Fruit fly (Drosophila melanogaster) whole organism, embryonic: ENCODE measurements around the gene CG12516.

Experiments used
- ATbp ChIP-seq: fragments of 200-800 bp; sonication (Bioruptor generic); optimal IDR thresholded peaks from 2 replicates; lab custom pipeline; 2017; ENCODE audit warnings: missing biosample characterization, mild to moderate bottlenecking, missing genetic modification characterization, missing genetic modification reagents
- Antp ChIP-seq: fragments of 200-800 bp; sonication (Bioruptor generic); optimal IDR thresholded peaks from 3 replicates; lab custom pipeline; 2016; ENCODE audit warnings: missing biosample characterization, missing genetic modification characterization
- C15 ChIP-seq: fragments of 200-800 bp; sonication (Bioruptor generic); IDR thresholded peaks from 3 replicates; pipeline ENCODE4 v1.3.6; 2022; ENCODE audit warnings: missing biosample characterization, missing genetic modification characterization
- CG10654 ChIP-seq: fragments of 200-800 bp; sonication (Bioruptor generic); optimal IDR thresholded peaks from 2 replicates; lab custom pipeline; 2016; ENCODE audit warnings: missing biosample characterization, missing genetic modification characterization
- CG12155 ChIP-seq: fragments of 200-800 bp; sonication (Bioruptor generic); optimal IDR thresholded peaks from 3 replicates; lab custom pipeline; 2016; ENCODE audit warnings: missing biosample characterization, missing genetic modification characterization
- CG17568 ChIP-seq: fragments of 200-800 bp; sonication (Bioruptor generic); optimal IDR thresholded peaks from 2 replicates; lab custom pipeline; 2018; ENCODE audit warnings: missing biosample characterization, mild to moderate bottlenecking, missing genetic modification characterization, moderate library complexity
- CG18619 ChIP-seq: fragments of 200-800 bp; sonication (Bioruptor generic); optimal IDR thresholded peaks from 3 replicates; lab custom pipeline; 2017; ENCODE audit warnings: missing biosample characterization, mild to moderate bottlenecking, missing genetic modification characterization
- CG2889 ChIP-seq: fragments of 200-800 bp; sonication (Bioruptor generic); IDR thresholded peaks from 3 replicates; pipeline ENCODE4 v1.3.6; 2022; ENCODE audit warnings: missing biosample characterization, missing genetic modification characterization
- CG30431 ChIP-seq: fragments of 200-800 bp; sonication (Bioruptor generic); optimal IDR thresholded peaks from 2 replicates; lab custom pipeline; 2017; ENCODE audit warnings: missing biosample characterization, missing genetic modification characterization
- CG4707 ChIP-seq: fragments of 200-800 bp; sonication (Bioruptor generic); optimal IDR thresholded peaks from 2 replicates; lab custom pipeline; 2018; ENCODE audit warnings: missing biosample characterization, mild to moderate bottlenecking, missing genetic modification characterization, moderate library complexity
- CG6683 ChIP-seq: fragments of 200-800 bp; sonication (Bioruptor generic); optimal IDR thresholded peaks from 2 replicates; lab custom pipeline; 2017; ENCODE audit warnings: missing biosample characterization, mild to moderate bottlenecking, missing genetic modification characterization, missing genetic modification reagents
- CG6854 ChIP-seq: fragments of 200-800 bp; sonication (Bioruptor generic); optimal IDR thresholded peaks from 3 replicates; lab custom pipeline; 2017; ENCODE audit warnings: missing biosample characterization, mild to moderate bottlenecking, missing genetic modification characterization
- CG7839 ChIP-seq: fragments of 200-800 bp; sonication (Bioruptor generic); optimal IDR thresholded peaks from 3 replicates; lab custom pipeline; 2018; ENCODE audit warnings: missing biosample characterization, mild to moderate bottlenecking, missing genetic modification characterization, moderate library complexity
- CG9727 ChIP-seq: fragments of 200-800 bp; sonication (Bioruptor generic); optimal IDR thresholded peaks from 3 replicates; lab custom pipeline; 2017; ENCODE audit warnings: missing biosample characterization, mild to moderate bottlenecking, missing genetic modification characterization
- Dip3 ChIP-seq: fragments of 200-800 bp; sonication (Bioruptor generic); optimal IDR thresholded peaks from 3 replicates; lab custom pipeline; 2016; ENCODE audit warnings: missing biosample characterization, missing genetic modification characterization
- Dll ChIP-seq: fragments of 200-800 bp; sonication (Bioruptor generic); IDR thresholded peaks from 4 replicates; pipeline ENCODE4 v1.3.6; 2022; ENCODE audit warnings: missing biosample characterization, missing genetic modification characterization; ENCODE audit not compliant: partially characterized antibody
- Doc2 ChIP-seq: fragments of 200-800 bp; sonication (Bioruptor generic); IDR thresholded peaks from 2 replicates; pipeline ENCODE4 v1.3.6; 2022; ENCODE audit warnings: missing biosample characterization, missing genetic modification characterization
- ERR ChIP-seq: fragments of 200-800 bp; sonication (Bioruptor generic); optimal IDR thresholded peaks from 2 replicates; lab custom pipeline; 2016; ENCODE audit warnings: missing biosample characterization, missing genetic modification characterization
- Eip74EF ChIP-seq, 2 experiments: fragments of 200-800 bp in 1 of 2; fragments of >200 bp in 1 of 2; sonication (Bioruptor generic) in 1 of 2; optimal IDR thresholded peaks; 2 replicates each; lab custom pipeline; 2017 to 2019; ENCODE audit warnings: missing biosample characterization in 2 of 2, missing genetic modification characterization in 2 of 2, mild to moderate bottlenecking in 1 of 2, moderate library complexity in 1 of 2
- HmgD ChIP-seq: fragments of 200-800 bp; sonication (Bioruptor generic); optimal IDR thresholded peaks from 3 replicates; lab custom pipeline; 2016; ENCODE audit warnings: missing biosample characterization, missing genetic modification characterization
- Opbp ChIP-seq: fragments of 200-800 bp; sonication (Bioruptor generic); IDR thresholded peaks from 3 replicates; pipeline ENCODE4 v1.3.6; 2022; ENCODE audit warnings: missing biosample characterization, missing genetic modification characterization; ENCODE audit not compliant: partially characterized antibody
- PHDP ChIP-seq: fragments of 200-800 bp; sonication (Bioruptor generic); optimal IDR thresholded peaks from 3 replicates; lab custom pipeline; 2018; ENCODE audit warnings: missing biosample characterization, mild to moderate bottlenecking, missing genetic modification characterization, moderate library complexity
- Sin3A ChIP-seq: fragments of >200 bp; optimal IDR thresholded peaks from 2 replicates; lab custom pipeline; 2018
- Sry-β ChIP-seq: fragments of 200-800 bp; sonication (Bioruptor generic); optimal IDR thresholded peaks from 2 replicates; lab custom pipeline; 2018; ENCODE audit warnings: missing biosample characterization, mild to moderate bottlenecking, missing genetic modification characterization, moderate library complexity
- ase ChIP-seq: fragments of 200-800 bp; sonication (Bioruptor generic); IDR thresholded peaks from 3 replicates; pipeline ENCODE4 v1.3.6; 2022; ENCODE audit warnings: missing biosample characterization, missing genetic modification characterization
- bbx ChIP-seq: fragments of 200-800 bp; sonication (Bioruptor generic); IDR thresholded peaks from 2 replicates; pipeline ENCODE4 v1.3.6; 2022; ENCODE audit warnings: missing biosample characterization, missing genetic modification characterization; ENCODE audit not compliant: partially characterized antibody
- bcd ChIP-seq: fragments of 200-800 bp; sonication (Bioruptor generic); optimal IDR thresholded peaks from 2 replicates; lab custom pipeline; 2017; ENCODE audit warnings: missing biosample characterization, mild to moderate bottlenecking, missing genetic modification characterization
- cad ChIP-seq: fragments of >200 bp; optimal IDR thresholded peaks from 2 replicates; lab custom pipeline; 2017; ENCODE audit warnings: missing biosample characterization, missing genetic modification characterization
- cwo ChIP-seq: fragments of 200-800 bp; sonication (Bioruptor generic); optimal IDR thresholded peaks from 3 replicates; lab custom pipeline; 2017; ENCODE audit warnings: missing biosample characterization, missing genetic modification characterization, mild to moderate bottlenecking, moderate library complexity, missing genetic modification reagents
- dati ChIP-seq: fragments of 200-800 bp; sonication (Bioruptor generic); IDR thresholded peaks from 2 replicates; pipeline ENCODE4 v1.3.6; 2022; ENCODE audit warnings: missing biosample characterization, missing genetic modification characterization
- eve ChIP-seq, 2 experiments: fragments of >200 bp; optimal IDR thresholded peaks; 2 replicates each; lab custom pipeline; 2017; ENCODE audit warnings: missing biosample characterization in 2 of 2, missing genetic modification characterization in 2 of 2
- gce ChIP-seq: fragments of 200-800 bp; sonication (Bioruptor generic); IDR thresholded peaks from 3 replicates; pipeline ENCODE4 v1.3.6; 2022; ENCODE audit warnings: missing biosample characterization, missing genetic modification characterization
- gcm ChIP-seq: fragments of 200-800 bp; sonication (Bioruptor generic); optimal IDR thresholded peaks from 2 replicates; lab custom pipeline; 2019; ENCODE audit warnings: missing biosample characterization, mild to moderate bottlenecking, missing genetic modification characterization, moderate library complexity
- hbn ChIP-seq: fragments of 200-800 bp; sonication (Bioruptor generic); IDR thresholded peaks from 2 replicates; pipeline ENCODE4 v1.3.6; 2022; ENCODE audit warnings: missing biosample characterization, missing genetic modification characterization; ENCODE audit not compliant: partially characterized antibody
- hkb ChIP-seq, 2 experiments: fragments of 200-800 bp in 1 of 2; fragments of >200 bp in 1 of 2; sonication (Bioruptor generic) in 1 of 2; IDR thresholded peaks in 1 of 2; optimal IDR thresholded peaks in 1 of 2; 2 replicates each; pipeline versions ENCODE4 v1.3.6 to Lab custom; 2017 to 2022; ENCODE audit warnings: missing biosample characterization in 1 of 2, missing genetic modification characterization in 1 of 2
- inv ChIP-seq: fragments of 200-800 bp; sonication (Bioruptor generic); IDR thresholded peaks from 2 replicates; pipeline ENCODE4 v1.3.6; 2022; ENCODE audit warnings: missing biosample characterization, missing genetic modification characterization; ENCODE audit not compliant: partially characterized antibody
- kay ChIP-seq: fragments of 200-800 bp; sonication (Bioruptor generic); optimal IDR thresholded peaks from 2 replicates; lab custom pipeline; 2016; ENCODE audit warnings: missing biosample characterization, missing genetic modification characterization
- lilli ChIP-seq: fragments of 200-800 bp; sonication (Bioruptor generic); optimal IDR thresholded peaks from 3 replicates; lab custom pipeline; 2016; ENCODE audit warnings: missing biosample characterization, missing genetic modification characterization
- maf-S ChIP-seq: fragments of 200-800 bp; sonication (Bioruptor generic); optimal IDR thresholded peaks from 2 replicates; lab custom pipeline; 2016; ENCODE audit warnings: missing biosample characterization, missing genetic modification characterization
- psq ChIP-seq: fragments of 200-800 bp; sonication (Bioruptor generic); optimal IDR thresholded peaks from 2 replicates; lab custom pipeline; 2017; ENCODE audit warnings: missing biosample characterization, missing genetic modification characterization
- pzg ChIP-seq: fragments of 200-800 bp; sonication (Bioruptor generic); optimal IDR thresholded peaks from 3 replicates; lab custom pipeline; 2018; ENCODE audit warnings: missing biosample characterization, mild to moderate bottlenecking, missing genetic modification characterization, moderate library complexity
- sc ChIP-seq, 3 experiments: fragments of >200 bp in 2 of 3; fragments of 200-800 bp in 1 of 3; sonication (Bioruptor generic) in 1 of 3; optimal IDR thresholded peaks; 2 replicates in 2 of 3; 3 replicates in 1 of 3; lab custom pipeline; 2017; ENCODE audit warnings: mild to moderate bottlenecking in 1 of 3, missing biosample characterization in 1 of 3, missing genetic modification characterization in 1 of 3, missing genetic modification reagents in 1 of 3
- scrt ChIP-seq: fragments of 200-800 bp; sonication (Bioruptor generic); optimal IDR thresholded peaks from 2 replicates; lab custom pipeline; 2018; ENCODE audit warnings: missing biosample characterization, mild to moderate bottlenecking, missing genetic modification characterization, moderate library complexity
- sens-2 ChIP-seq: fragments of 200-800 bp; sonication (Bioruptor generic); IDR thresholded peaks from 2 replicates; pipeline ENCODE4 v1.3.6; 2022; ENCODE audit warnings: missing biosample characterization, missing genetic modification characterization
- sisA ChIP-seq: fragments of 200-800 bp; sonication (Bioruptor generic); IDR thresholded peaks from 2 replicates; pipeline ENCODE4 v1.3.6; 2022; ENCODE audit warnings: missing biosample characterization, missing genetic modification characterization
- sna ChIP-seq: fragments of 200-800 bp; sonication (Bioruptor generic); IDR thresholded peaks from 2 replicates; pipeline ENCODE4 v1.3.6; 2022; ENCODE audit warnings: missing biosample characterization, missing genetic modification characterization; ENCODE audit not compliant: partially characterized antibody
- trem ChIP-seq: fragments of 200-800 bp; optimal IDR thresholded peaks from 3 replicates; lab custom pipeline; 2019; ENCODE audit warnings: missing biosample characterization, mild to moderate bottlenecking, missing genetic modification characterization, moderate library complexity
- twi ChIP-seq: fragments of 200-800 bp; optimal IDR thresholded peaks from 2 replicates; lab custom pipeline; 2019; ENCODE audit warnings: missing biosample characterization, mild to moderate bottlenecking, missing genetic modification characterization, moderate library complexity
- wor ChIP-seq: fragments of 200-800 bp; sonication (Bioruptor generic); IDR thresholded peaks from 2 replicates; pipeline ENCODE4 v1.3.6; 2022; ENCODE audit warnings: missing biosample characterization, missing genetic modification characterization

Gene CG12516

DNA sequence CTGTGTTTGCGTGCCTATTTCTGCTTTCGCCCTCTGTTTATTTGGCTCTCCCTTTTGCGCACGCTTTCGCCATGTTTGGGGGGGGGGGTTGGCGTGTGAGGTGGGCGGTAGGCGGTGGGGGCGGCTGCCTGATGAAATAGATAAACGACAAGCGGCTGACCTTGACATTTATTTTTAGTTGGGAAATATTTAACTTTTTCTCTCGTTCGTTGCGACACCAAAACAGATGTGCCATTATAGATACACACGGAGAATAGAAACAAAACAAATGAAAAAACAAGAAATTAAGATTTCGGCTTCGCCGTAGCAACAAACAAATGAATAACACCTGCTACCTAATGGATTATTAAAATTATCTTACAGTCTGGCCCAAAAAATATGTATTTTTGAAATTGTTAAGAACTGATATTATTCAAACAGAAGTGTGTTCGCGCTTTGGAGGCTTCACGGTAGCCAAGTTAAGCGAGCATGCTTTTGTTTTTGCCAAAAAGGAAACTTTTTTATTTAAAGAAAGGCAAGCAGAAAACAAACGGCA lies 27.8 kb upstream of the CG12516 start (continued):
- TF ChIP-seq CG10654 (peak; percentile 14), Dip3 (GFP tag; lab: Kevin White, UChicago) (peak; percentile 49), scrt (GFP tag; lab: Kevin White, UChicago) (peak; percentile 56), bbx (GFP tag; lab: Robert Waterston, UW) (peak; percentile 28; the same call in 1 of the 2 replicates), CG12155 (GFP tag; lab: Kevin White, UChicago) (peak; percentile 53), dati (GFP tag; lab: Robert Waterston, UW) (no peak), CG18619 (peak; percentile 66), pzg (GFP tag; lab: Kevin White, UChicago) (no peak), CG7839 (tag; lab: Kevin White, UChicago) (peak; percentile 75), Opbp (GFP tag; lab: Robert Waterston, UW) (no peak), kay (GFP tag; lab: Kevin White, UChicago) (peak; percentile 39), HmgD (GFP tag; lab: Kevin White, UChicago) (no peak), sisA (GFP tag; lab: Robert Waterston, UW) (peak; percentile 61), Antp (GFP tag; lab: Kevin White, UChicago) (peak; percentile 66), Eip74EF (GFP tag; optimal IDR thresholded peaks at IDR 0.05; lab: Kevin White, UChicago) (peak in 1 of 2 experiments; percentile 9), Dll (GFP tag; lab: Robert Waterston, UW) (no peak), ATbp (peak; percentile 31), CG17568 (GFP tag; lab: Kevin White, UChicago) (peak; percentile 39), cad (GFP tag; lab: Kevin White, UChicago) (no peak), lilli (GFP tag; lab: Kevin White, UChicago) (peak; percentile 77), trem (no peak), Sin3A (lab: Kevin White, UChicago) (no peak), eve (GFP tag; optimal IDR thresholded peaks at IDR 0.05; lab: Kevin White, UChicago) (no peak), bcd (GFP tag; lab: Kevin White, UChicago) (peak; percentile 55), PHDP (tag; lab: Kevin White, UChicago) (peak; percentile 60), psq (peak; percentile 93), gce (GFP tag; lab: Robert Waterston, UW) (peak; percentile 37; the same call in 1 of the 3 replicates), sc (optimal IDR thresholded peaks at IDR 0.05; lab: Kevin White, UChicago) (no peak), sc (GFP tag; optimal IDR thresholded peaks at IDR 0.05; lab: Kevin White, UChicago) (peak; percentile 19), gcm (GFP tag; lab: Kevin White, UChicago) (no peak), cwo (peak; percentile 85), hkb (optimal IDR thresholded peaks at IDR 0.05; lab: Kevin White, UChicago) (no peak), hkb (GFP tag; IDR thresholded peaks at IDR 0.05; lab: Robert Waterston, UW) (peak; percentile 77), maf-S (GFP tag; lab: Kevin White, UChicago) (peak; percentile 51), sens-2 (peak; percentile 25; the same call in 1 of the 2 replicates), CG30431 (GFP tag; lab: Kevin White, UChicago) (no peak), CG6683 (GFP tag; lab: Kevin White, UChicago) (peak; percentile 48), twi (tag; lab: Kevin White, UChicago) (peak; percentile 65), inv (GFP tag; lab: Robert Waterston, UW) (no peak), Sry-β (GFP tag; lab: Kevin White, UChicago) (no peak), sna (GFP tag; lab: Robert Waterston, UW) (no peak), C15 (no peak), CG4707 (GFP tag; lab: Kevin White, UChicago) (no peak), wor (GFP tag; lab: Robert Waterston, UW) (peak; percentile 50; the same call in 1 of the 2 replicates), CG6854 (GFP tag; lab: Kevin White, UChicago) (no peak), CG9727 (GFP tag; lab: Kevin White, UChicago) (peak; percentile 75), Doc2 (GFP tag; lab: Robert Waterston, UW) (no peak), ase (peak; percentile 57; the same call in 2 of the 3 replicates), CG2889 (GFP tag; lab: Robert Waterston, UW) (no peak), hbn (GFP tag; lab: Robert Waterston, UW) (no peak), ERR (no peak)
